Worm (Caenorhabditis elegans): Measurements from ENCODE around the gene hnd-1.

DNA sequence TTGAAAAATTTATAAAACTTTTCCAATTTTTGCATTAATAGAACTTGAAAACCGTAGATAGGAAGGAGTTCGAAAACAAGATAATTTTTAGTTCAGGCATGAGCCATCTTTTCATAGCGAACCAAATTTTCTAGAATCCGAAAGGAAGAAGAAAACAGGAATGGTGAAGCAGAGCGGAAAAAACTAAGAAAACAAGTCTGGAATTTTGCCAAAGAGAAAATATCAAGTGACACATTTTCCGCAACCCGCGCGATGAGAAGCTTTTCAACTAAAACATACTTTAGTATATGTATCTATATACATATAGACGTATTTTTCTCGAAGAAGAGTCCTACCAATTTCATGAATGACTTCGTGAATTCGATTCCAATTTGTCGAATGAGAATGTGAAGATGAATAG, 42.8 kb upstream of the hnd-1 start:
- TF ChIP-seq M03D4.4 (tag; optimal IDR thresholded peaks at IDR 0.05) (no peak), cnd-1 (tag; optimal IDR thresholded peaks at IDR 0.05) (no peak)
